Worm (Caenorhabditis elegans) whole organism, L4/young adult: Measurements from ENCODE around the gene ver-3.

Experiments
- dao-5 ChIP-seq: sonication (generic microtip); optimal IDR thresholded peaks from 2 replicates; lab custom pipeline; 2016; ENCODE audit warnings: missing genotype, missing genetic modification characterization, moderate library complexity, missing compliant biosample characterization
- him-1 ChIP-seq: sonication (generic microtip); optimal IDR thresholded peaks from 2 replicates; lab custom pipeline; 2016; ENCODE audit warnings: missing genotype, missing genetic modification reagents, missing genetic modification characterization, missing compliant biosample characterization

DNA sequence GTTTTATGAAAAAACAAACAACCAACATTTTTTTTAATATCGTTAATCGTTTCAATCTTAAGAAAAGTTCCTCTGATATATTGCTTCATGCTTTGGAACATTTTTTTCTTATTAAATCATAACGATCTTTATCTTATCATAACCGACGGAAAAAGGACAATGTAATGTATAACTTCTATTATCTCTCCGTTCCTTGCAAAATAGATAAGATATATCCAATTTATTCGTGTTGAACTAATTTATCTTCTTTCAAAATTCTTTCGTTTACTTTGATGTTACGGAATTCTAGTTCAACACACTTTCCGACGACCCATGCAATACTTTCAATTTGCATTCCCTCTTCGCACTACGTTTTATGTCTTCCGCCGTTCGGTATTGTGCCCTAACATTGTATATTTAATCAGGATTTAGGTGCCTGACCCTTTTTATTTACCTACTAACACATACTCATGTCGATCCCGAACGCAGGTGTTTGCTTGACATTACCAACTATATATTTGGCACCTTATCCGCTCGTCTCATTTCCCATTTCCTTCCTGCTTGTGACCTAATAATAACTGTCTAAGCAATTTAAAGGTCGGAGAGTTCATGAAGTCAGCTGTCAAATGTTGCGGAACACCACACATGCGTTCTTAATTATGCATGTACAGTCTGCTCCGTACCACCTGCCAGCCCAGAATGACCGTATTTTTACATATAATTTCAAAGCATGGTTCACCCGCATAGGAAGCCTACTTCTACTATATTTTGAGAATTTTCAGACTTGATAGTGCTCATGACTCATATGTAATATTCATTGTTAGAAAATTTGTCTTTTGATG lies 715 bp upstream of the ver-3 start:
- TF ChIP-seq dao-5 (tag; lab: Kevin White, UChicago) = no peak
- TF ChIP-seq him-1 (tag; lab: Kevin White, UChicago) = no peak
